Fruit fly (Drosophila melanogaster) ovary, adult (tissue): ENCODE measurements around the gene CG42544.

ENCODE experiments used
- CG17801 ChIP-seq: fragments of 200-800 bp; optimal IDR thresholded peaks from 2 replicates; lab custom pipeline; 2019; ENCODE audit warnings: missing biosample characterization, mild to moderate bottlenecking, missing genetic modification characterization, moderate library complexity; ENCODE audit not compliant: partially characterized antibody

CG42544 gene

dm6 chr3R:7334613-7335012 is 30.2 kb downstream of the CG42544 start:
- no peak for TF ChIP-seq CG17801 (GFP tag; lab: Kevin White, UChicago)

- TF ChIP-seq CG17801 (GFP tag; lab: Kevin White, UChicago) = no peak
Observed at dm6 chr3R:7336454-7336853, 32.1 kb downstream of the CG42544 start.

- TF ChIP-seq CG17801 (GFP tag; lab: Kevin White, UChicago) = no peak
Observed at dm6 chr3R:7344769-7345168, 40.4 kb downstream of the CG42544 start, which contains the start of gene CG31496. TSS of gene CG31496 (plus strand) at chr3R:7345069.

- TF ChIP-seq CG17801 (GFP tag; lab: Kevin White, UChicago) = no peak
Observed at dm6 chr3R:7346445-7346844, 42.1 kb downstream of the CG42544 start, which contains the start of gene nxf4. TSS of gene nxf4 (plus strand) at chr3R:7346730.

dm6 chr3R:7349452-7349851 is 45.1 kb downstream of the CG42544 start, which contains the start of gene CG43290:
TSS of gene CG43290 (minus strand) at chr3R:7349552.
- no peak for TF ChIP-seq CG17801 (GFP tag; lab: Kevin White, UChicago)
